Fruit fly (Drosophila melanogaster) whole organism, embryonic: Measurements from ENCODE around the gene Rab39.
A peak's percentile ranks its signal among the peaks of the same experiment; 100 is the strongest.

Experiments used
- Asciz ChIP-seq: fragments of 200-800 bp; sonication (Bioruptor generic); optimal IDR thresholded peaks from 2 replicates; lab custom pipeline; 2017; ENCODE audit warnings: missing biosample characterization, mild to moderate bottlenecking, missing genetic modification characterization, missing genetic modification reagents
- Bgb ChIP-seq: fragments of 200-800 bp; sonication (Bioruptor generic); IDR thresholded peaks from 2 replicates; pipeline ENCODE4 v1.3.6; 2022; ENCODE audit warnings: missing biosample characterization, missing genetic modification characterization; ENCODE audit not compliant: partially characterized antibody
- CG10267 ChIP-seq: fragments of 200-800 bp; sonication (Bioruptor generic); optimal IDR thresholded peaks from 2 replicates; lab custom pipeline; 2018; ENCODE audit warnings: missing biosample characterization, mild to moderate bottlenecking, missing genetic modification characterization, moderate library complexity
- CG10654 ChIP-seq: fragments of 200-800 bp; sonication (Bioruptor generic); optimal IDR thresholded peaks from 2 replicates; lab custom pipeline; 2016; ENCODE audit warnings: missing biosample characterization, missing genetic modification characterization
- CG12659 ChIP-seq: fragments of 200-800 bp; sonication (Bioruptor generic); optimal IDR thresholded peaks from 3 replicates; lab custom pipeline; 2017; ENCODE audit warnings: mild to moderate bottlenecking, missing biosample characterization, missing genetic modification reagents, missing genetic modification characterization
- CG12769 ChIP-seq: fragments of 200-800 bp; sonication (Bioruptor generic); optimal IDR thresholded peaks from 2 replicates; lab custom pipeline; 2019; ENCODE audit warnings: missing biosample characterization, mild to moderate bottlenecking, missing genetic modification characterization, moderate library complexity
- CG14965 ChIP-seq: fragments of 200-800 bp; sonication (Bioruptor generic); optimal IDR thresholded peaks from 2 replicates; lab custom pipeline; 2016; ENCODE audit warnings: missing biosample characterization, missing genetic modification characterization, borderline replicate concordance
- CG15073 ChIP-seq: fragments of 200-800 bp; sonication (Bioruptor generic); optimal IDR thresholded peaks from 2 replicates; lab custom pipeline; 2016; ENCODE audit warnings: missing biosample characterization, missing genetic modification characterization
- CG2120 ChIP-seq: fragments of 200-800 bp; sonication (Bioruptor generic); optimal IDR thresholded peaks from 3 replicates; lab custom pipeline; 2016; ENCODE audit warnings: missing biosample characterization, missing genetic modification characterization
- CG2129 ChIP-seq: fragments of 200-800 bp; sonication (Bioruptor generic); IDR thresholded peaks from 2 replicates; pipeline ENCODE4 v1.3.6; 2022; ENCODE audit warnings: missing biosample characterization, missing genetic modification characterization; ENCODE audit not compliant: partially characterized antibody
- CG2712 ChIP-seq: fragments of 200-800 bp; optimal IDR thresholded peaks from 3 replicates; lab custom pipeline; 2019; ENCODE audit warnings: missing biosample characterization, mild to moderate bottlenecking, missing genetic modification characterization, moderate library complexity
- CG30403 ChIP-seq: fragments of 200-800 bp; sonication (Bioruptor generic); optimal IDR thresholded peaks from 3 replicates; lab custom pipeline; 2016; ENCODE audit warnings: missing biosample characterization, missing genetic modification characterization
- CG31224 ChIP-seq: fragments of 200-800 bp; sonication (Bioruptor generic); IDR thresholded peaks from 2 replicates; pipeline ENCODE4 v1.3.6; 2022; ENCODE audit warnings: missing biosample characterization, missing genetic modification characterization
- CG3281 ChIP-seq: fragments of 200-800 bp; sonication (Bioruptor generic); optimal IDR thresholded peaks from 3 replicates; lab custom pipeline; 2017; ENCODE audit warnings: missing biosample characterization, mild to moderate bottlenecking, missing genetic modification characterization
- CG4707 ChIP-seq: fragments of 200-800 bp; sonication (Bioruptor generic); optimal IDR thresholded peaks from 2 replicates; lab custom pipeline; 2018; ENCODE audit warnings: missing biosample characterization, mild to moderate bottlenecking, missing genetic modification characterization, moderate library complexity
- CG6765 ChIP-seq: fragments of 200-800 bp; sonication (Bioruptor generic); optimal IDR thresholded peaks from 3 replicates; lab custom pipeline; 2017; ENCODE audit warnings: missing biosample characterization, mild to moderate bottlenecking, missing genetic modification characterization
- CG7372 ChIP-seq: fragments of 200-800 bp; sonication (Bioruptor generic); IDR thresholded peaks from 2 replicates; pipeline ENCODE4 v1.3.6; 2022; ENCODE audit warnings: missing biosample characterization, missing genetic modification characterization
- CG9727 ChIP-seq: fragments of 200-800 bp; sonication (Bioruptor generic); optimal IDR thresholded peaks from 3 replicates; lab custom pipeline; 2017; ENCODE audit warnings: missing biosample characterization, mild to moderate bottlenecking, missing genetic modification characterization
- CG9797 ChIP-seq: fragments of 200-800 bp; sonication (Bioruptor generic); optimal IDR thresholded peaks from 3 replicates; lab custom pipeline; 2018; ENCODE audit warnings: missing biosample characterization, mild to moderate bottlenecking, missing genetic modification characterization
- CHES-1-like ChIP-seq: fragments of 200-800 bp; sonication (Bioruptor generic); optimal IDR thresholded peaks from 2 replicates; lab custom pipeline; 2016; ENCODE audit warnings: missing biosample characterization, missing genetic modification characterization
- Camta ChIP-seq: fragments of 200-800 bp; sonication (Bioruptor generic); optimal IDR thresholded peaks from 2 replicates; lab custom pipeline; 2016; ENCODE audit warnings: missing biosample characterization, missing genetic modification characterization
- CkIIα-i1 ChIP-seq: fragments of 200-800 bp; sonication (Bioruptor generic); IDR thresholded peaks from 2 replicates; pipeline ENCODE4 v1.3.6; 2022; ENCODE audit warnings: missing biosample characterization, missing genetic modification characterization
- Dfd ChIP-seq, 2 experiments: fragments of >200 bp; optimal IDR thresholded peaks; 2 replicates each; lab custom pipeline; 2017; ENCODE audit warnings: missing biosample characterization in 2 of 2, missing genetic modification characterization in 2 of 2
- Dip2 ChIP-seq: fragments of 200-800 bp; sonication (Bioruptor generic); IDR thresholded peaks from 2 replicates; pipeline ENCODE4 v1.3.6; 2022; ENCODE audit warnings: missing biosample characterization, missing genetic modification characterization
- Ets97D ChIP-seq: fragments of 200-800 bp; sonication (Bioruptor generic); optimal IDR thresholded peaks from 3 replicates; lab custom pipeline; 2016; ENCODE audit warnings: missing biosample characterization, missing genetic modification characterization
- GATAe ChIP-seq: fragments of 200-800 bp; sonication (Bioruptor generic); conservative IDR thresholded peaks from 2 replicates; pipeline ENCODE4 v1.3.6; 2022; ENCODE audit warnings: missing biosample characterization, missing genetic modification characterization
- HLH4C ChIP-seq: fragments of 200-800 bp; sonication (Bioruptor generic); IDR thresholded peaks from 3 replicates; pipeline ENCODE4 v1.3.6; 2022; ENCODE audit warnings: missing biosample characterization, missing genetic modification characterization; ENCODE audit not compliant: partially characterized antibody
- Hmx ChIP-seq: fragments of 200-800 bp; sonication (Bioruptor generic); optimal IDR thresholded peaks from 2 replicates; lab custom pipeline; 2016; ENCODE audit warnings: missing biosample characterization, missing genetic modification characterization
- Hsf ChIP-seq: fragments of 200-800 bp; sonication (Bioruptor generic); optimal IDR thresholded peaks from 3 replicates; lab custom pipeline; 2016; ENCODE audit warnings: missing biosample characterization, missing genetic modification characterization
- Jarid2 ChIP-seq: fragments of 200-800 bp; sonication (Bioruptor generic); optimal IDR thresholded peaks from 3 replicates; lab custom pipeline; 2017; ENCODE audit warnings: mild to moderate bottlenecking, missing biosample characterization, missing genetic modification reagents, missing genetic modification characterization
- Lpt ChIP-seq: fragments of >200 bp; optimal IDR thresholded peaks from 2 replicates; lab custom pipeline; 2018; ENCODE audit warnings: missing biosample characterization, missing genetic modification characterization
- Ptx1 ChIP-seq: fragments of 200-800 bp; sonication (Bioruptor generic); IDR thresholded peaks from 2 replicates; pipeline ENCODE4 v1.3.6; 2022; ENCODE audit warnings: missing biosample characterization, missing genetic modification characterization
- Usf ChIP-seq: fragments of 200-800 bp; sonication (Bioruptor generic); optimal IDR thresholded peaks from 2 replicates; lab custom pipeline; 2017; ENCODE audit warnings: missing genotype, missing biosample characterization, missing genetic modification characterization
- ash1 ChIP-seq: fragments of 200-800 bp; sonication (Bioruptor generic); optimal IDR thresholded peaks from 2 replicates; lab custom pipeline; 2018; ENCODE audit warnings: missing biosample characterization, mild to moderate bottlenecking, missing genetic modification characterization
- btn ChIP-seq: fragments of 200-800 bp; sonication (Bioruptor generic); optimal IDR thresholded peaks from 2 replicates; lab custom pipeline; 2016; ENCODE audit warnings: missing biosample characterization, missing genetic modification characterization
- chinmo ChIP-seq: fragments of 200-800 bp; sonication (Bioruptor generic); IDR thresholded peaks from 4 replicates; pipeline ENCODE4 v1.3.6; 2022; ENCODE audit warnings: missing biosample characterization, missing genetic modification characterization; ENCODE audit not compliant: partially characterized antibody
- corto ChIP-seq: fragments of 200-800 bp; sonication (Bioruptor generic); optimal IDR thresholded peaks from 2 replicates; lab custom pipeline; 2016; ENCODE audit warnings: missing biosample characterization, mild to moderate bottlenecking, missing genetic modification characterization, moderate library complexity
- dan ChIP-seq: fragments of 200-800 bp; sonication (Bioruptor generic); IDR thresholded peaks from 2 replicates; pipeline ENCODE4 v1.3.6; 2022; ENCODE audit warnings: missing biosample characterization, missing genetic modification characterization
- fd64A ChIP-seq: fragments of 200-800 bp; sonication (Bioruptor generic); optimal IDR thresholded peaks from 3 replicates; lab custom pipeline; 2018; ENCODE audit warnings: missing biosample characterization, mild to moderate bottlenecking, missing genetic modification characterization
- ham ChIP-seq: fragments of 200-800 bp; sonication (Bioruptor generic); IDR thresholded peaks from 2 replicates; pipeline ENCODE4 v1.3.6; 2022; ENCODE audit warnings: missing biosample characterization, missing genetic modification characterization
- mam ChIP-seq: fragments of 200-800 bp; sonication (Bioruptor generic); optimal IDR thresholded peaks from 3 replicates; lab custom pipeline; 2016; ENCODE audit warnings: missing biosample characterization, missing genetic modification characterization
- nerfin-2 ChIP-seq: fragments of 200-800 bp; sonication (Bioruptor generic); IDR thresholded peaks from 2 replicates; pipeline ENCODE4 v1.3.6; 2022; ENCODE audit warnings: missing biosample characterization, missing genetic modification characterization; ENCODE audit not compliant: partially characterized antibody
- nom ChIP-seq: fragments of 200-800 bp; sonication (Bioruptor generic); optimal IDR thresholded peaks from 2 replicates; lab custom pipeline; 2017; ENCODE audit warnings: missing biosample characterization, missing genetic modification characterization, mild to moderate bottlenecking, moderate library complexity, missing genetic modification reagents
- schlank ChIP-seq: fragments of 200-800 bp; sonication (Bioruptor generic); optimal IDR thresholded peaks from 2 replicates; lab custom pipeline; 2018; ENCODE audit warnings: missing biosample characterization, mild to moderate bottlenecking, missing genetic modification characterization
- shn ChIP-seq: fragments of 200-800 bp; sonication (Bioruptor generic); optimal IDR thresholded peaks from 3 replicates; lab custom pipeline; 2016; ENCODE audit warnings: missing biosample characterization, missing genetic modification characterization
- sim ChIP-seq: fragments of 200-800 bp; sonication (Bioruptor generic); IDR thresholded peaks from 2 replicates; pipeline ENCODE4 v1.3.6; 2022; ENCODE audit warnings: missing biosample characterization, missing genetic modification characterization
- unpg ChIP-seq: fragments of 200-800 bp; sonication (Bioruptor generic); optimal IDR thresholded peaks from 3 replicates; lab custom pipeline; 2018; ENCODE audit warnings: missing biosample characterization, mild to moderate bottlenecking, missing genetic modification characterization, moderate library complexity
- zf30C ChIP-seq: fragments of 200-800 bp; sonication (Bioruptor generic); optimal IDR thresholded peaks from 3 replicates; lab custom pipeline; 2018; ENCODE audit warnings: missing biosample characterization, mild to moderate bottlenecking, missing genetic modification characterization

Rab39 gene

DNA sequence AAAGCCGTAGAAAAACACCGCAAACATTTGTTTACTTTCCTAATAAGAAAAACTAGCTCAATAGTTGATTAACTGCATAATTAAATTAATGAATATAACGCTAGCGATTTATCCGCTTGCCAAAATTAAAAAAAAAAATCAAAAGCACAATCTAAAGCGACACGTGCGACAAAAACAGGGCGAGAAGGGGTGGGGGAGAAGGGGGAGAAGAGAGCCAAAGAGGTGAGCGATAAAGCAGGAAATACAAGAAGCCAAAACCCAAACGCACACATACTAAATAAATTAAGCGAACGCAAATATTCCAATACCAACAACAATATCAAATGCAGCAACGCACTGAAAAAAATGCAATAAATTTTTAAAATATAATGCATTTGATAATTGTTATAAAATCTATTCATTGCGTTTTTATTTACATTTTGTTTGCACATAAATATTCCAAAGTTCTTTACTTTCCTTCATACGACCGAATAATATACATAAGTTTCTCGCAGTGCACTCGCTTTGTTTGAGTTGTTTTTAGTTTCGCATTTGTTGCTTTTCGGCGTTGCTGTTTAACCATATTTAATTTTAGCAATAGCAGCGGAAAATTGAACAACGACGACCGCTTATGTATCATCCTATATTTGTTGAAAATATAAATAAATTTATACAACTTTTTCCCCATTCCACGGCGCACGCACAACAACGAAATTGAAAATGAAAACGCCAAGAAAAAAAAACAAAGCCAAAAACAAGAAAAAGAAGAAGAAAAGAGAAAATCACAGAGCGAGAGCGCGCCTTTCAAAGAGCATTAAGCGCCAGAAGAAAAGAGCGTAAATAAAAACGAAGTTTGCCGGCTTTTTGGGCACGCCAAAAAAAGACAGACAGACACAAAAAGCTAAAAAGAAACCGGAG lies 36.5 kb upstream of the Rab39 start:
- TF ChIP-seq corto (GFP tag; lab: Kevin White, UChicago): peak; percentile 84
- peak; percentile 74 for TF ChIP-seq zf30C
- peak; percentile 57 for TF ChIP-seq dan (GFP tag; lab: Robert Waterston, UW)
- peak; percentile 79 for TF ChIP-seq shn (GFP tag; lab: Kevin White, UChicago)
- TF ChIP-seq Hmx (GFP tag; lab: Kevin White, UChicago): peak; percentile 82
- TF ChIP-seq CG2129: no peak
- peak; percentile 91 for TF ChIP-seq mam
- peak; percentile 96 for TF ChIP-seq CG9727
- peak; percentile 93 for TF ChIP-seq CG6765 (GFP tag; lab: Kevin White, UChicago)
- 0 out of 4 replicates have a peak, but pooled peaks have one; percentile 19 for TF ChIP-seq chinmo (GFP tag; lab: Robert Waterston, UW)
- peak; percentile 96 for TF ChIP-seq CG2712 (tag; lab: Kevin White, UChicago)
- peak; percentile 96 for TF ChIP-seq CG30403
- peak in 1 of 2 experiments; percentile 34 for TF ChIP-seq Dfd (GFP tag; optimal IDR thresholded peaks at IDR 0.05; lab: Kevin White, UChicago)
- TF ChIP-seq CkIIα-i1 (GFP tag; lab: Robert Waterston, UW): peak; percentile 81
- peak; percentile 98 for TF ChIP-seq CHES-1-like (GFP tag; lab: Kevin White, UChicago)
- TF ChIP-seq Ets97D: peak; percentile 74
- TF ChIP-seq btn (GFP tag; lab: Kevin White, UChicago): peak; percentile 78
- peak; percentile 85 for TF ChIP-seq nom
- peak; percentile 87 for TF ChIP-seq Camta
- TF ChIP-seq CG9797 (GFP tag; lab: Kevin White, UChicago): no peak
- peak; percentile 95 for TF ChIP-seq Hsf (GFP tag; lab: Kevin White, UChicago)
- TF ChIP-seq CG12769 (tag; lab: Kevin White, UChicago): peak; percentile 95
- TF ChIP-seq ham (GFP tag; lab: Robert Waterston, UW): peak; percentile 89
- peak; percentile 77 for TF ChIP-seq Jarid2 (GFP tag; lab: Kevin White, UChicago)
- peak; percentile 97 for TF ChIP-seq CG2120 (GFP tag; lab: Kevin White, UChicago)
- peak; percentile 48 for TF ChIP-seq CG15073 (GFP tag; lab: Kevin White, UChicago)
- TF ChIP-seq schlank (tag; lab: Kevin White, UChicago): peak; percentile 87
- peak; percentile 82 for TF ChIP-seq Usf
- no peak for TF ChIP-seq ash1 (GFP tag; lab: Kevin White, UChicago)
- TF ChIP-seq CG10654 (GFP tag; lab: Kevin White, UChicago): peak; percentile 89
- peak; percentile 97 for TF ChIP-seq unpg (GFP tag; lab: Kevin White, UChicago)
- TF ChIP-seq CG7372: peak; percentile 94
- peak; percentile 92 for TF ChIP-seq GATAe (GFP tag; lab: Robert Waterston, UW)
- TF ChIP-seq HLH4C: no peak
- TF ChIP-seq CG10267: peak; percentile 89
- peak; percentile 96 for TF ChIP-seq Asciz (GFP tag; lab: Kevin White, UChicago)
- TF ChIP-seq nerfin-2: no peak
- TF ChIP-seq fd64A: peak; percentile 74
- peak; percentile 36 for TF ChIP-seq CG14965 (GFP tag; lab: Kevin White, UChicago)
- peak; percentile 97 for TF ChIP-seq CG3281 (GFP tag; lab: Kevin White, UChicago)
- TF ChIP-seq Lpt (GFP tag; lab: Kevin White, UChicago): no peak
- 0 out of 2 replicates have a peak, but pooled peaks have one; percentile 62 for TF ChIP-seq Dip2 (GFP tag; lab: Robert Waterston, UW)
- no peak for TF ChIP-seq Bgb (GFP tag; lab: Robert Waterston, UW)
- TF ChIP-seq Ptx1: peak; percentile 97
- TF ChIP-seq sim (GFP tag; lab: Robert Waterston, UW): peak; percentile 94
- peak; percentile 98 for TF ChIP-seq CG12659 (GFP tag; lab: Kevin White, UChicago)
- peak; percentile 91 for TF ChIP-seq CG31224
- TF ChIP-seq CG4707 (GFP tag; lab: Kevin White, UChicago): peak; percentile 81
